Fruit fly (Drosophila melanogaster): ENCODE results near the gene CG12995.

The CG12995 gene

DNA sequence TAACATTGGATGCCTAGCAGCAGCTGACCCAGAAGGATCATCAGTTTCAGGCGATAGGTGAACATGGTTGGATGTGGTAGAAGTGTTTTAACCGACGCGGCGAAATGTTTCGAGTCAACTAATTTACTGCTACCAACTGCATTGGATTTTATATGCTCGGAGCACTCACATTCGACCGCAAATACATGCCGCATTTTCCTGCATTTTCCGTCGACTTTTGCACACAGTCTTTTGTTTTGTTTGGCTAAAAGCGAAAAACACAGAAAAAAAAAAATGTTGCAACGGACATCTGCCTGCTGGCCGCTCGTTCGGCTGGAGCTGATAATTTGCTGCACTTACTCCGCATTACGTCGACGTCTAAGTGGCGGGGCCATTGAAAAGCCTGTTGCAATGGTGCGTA, at the start of gene CG12995:
Gene CG12995, minus strand, starts transcription at position 101 of the 400 bp plus-strand sequence.
- TF ChIP-seq CG7045 (GFP tag; optimal IDR thresholded peaks at IDR 0.05) (no peak), CG5204 (GFP tag; optimal IDR thresholded peaks at IDR 0.05) (no peak), CG11617 (GFP tag; optimal IDR thresholded peaks at IDR 0.05) (no peak), Hr96 (GFP tag; optimal IDR thresholded peaks at IDR 0.05) (no peak), pad (GFP tag; optimal IDR thresholded peaks at IDR 0.05) (no peak), CG7101 (tag; optimal IDR thresholded peaks at IDR 0.05) (no peak), cic (GFP tag; optimal IDR thresholded peaks at IDR 0.05) (no peak), toe (GFP tag; optimal IDR thresholded peaks at IDR 0.05) (no peak), CG12768 (GFP tag; optimal IDR thresholded peaks at IDR 0.05) (no peak), Clk (GFP tag; optimal IDR thresholded peaks at IDR 0.05) (no peak), bab1 (GFP tag; optimal IDR thresholded peaks at IDR 0.05) (no peak), CG33017 (tag; optimal IDR thresholded peaks at IDR 0.05) (no peak), CG14711 (tag; optimal IDR thresholded peaks at IDR 0.05) (no peak), tj (GFP tag; optimal IDR thresholded peaks at IDR 0.05) (no peak), kay (GFP tag; ENCODE audit: borderline replicate concordance) (no peak)

DNA sequence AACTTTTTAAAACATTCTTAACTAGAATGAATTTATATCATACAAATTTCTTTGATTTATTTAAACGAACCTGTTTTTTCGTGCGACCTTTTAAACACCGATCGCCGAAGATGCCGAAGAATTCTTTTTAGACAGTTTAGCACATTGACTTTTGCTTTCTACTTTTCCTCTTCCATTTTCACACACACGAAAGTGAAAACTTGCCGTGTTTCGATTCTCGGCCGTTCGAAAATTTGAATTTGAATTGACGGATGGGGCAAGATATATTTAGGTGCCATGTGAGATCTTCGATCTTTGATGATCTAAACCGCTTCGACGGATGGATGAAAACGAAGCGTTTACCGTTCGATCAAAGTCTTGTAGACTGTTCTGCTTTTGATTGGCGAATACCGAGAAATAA, 45.9 kb upstream of the CG12995 start:
- TF ChIP-seq bab1 (GFP tag; optimal IDR thresholded peaks at IDR 0.05) (no peak), tj (GFP tag; optimal IDR thresholded peaks at IDR 0.05) (no peak), CG12768 (GFP tag; optimal IDR thresholded peaks at IDR 0.05) (no peak), pad (GFP tag; optimal IDR thresholded peaks at IDR 0.05) (no peak), Mnt (GFP tag; optimal IDR thresholded peaks at IDR 0.05) (no peak), CG14711 (tag; optimal IDR thresholded peaks at IDR 0.05) (no peak), CG5204 (GFP tag; optimal IDR thresholded peaks at IDR 0.05) (no peak), toe (GFP tag; optimal IDR thresholded peaks at IDR 0.05) (no peak), CG7101 (tag; optimal IDR thresholded peaks at IDR 0.05) (no peak)

DNA sequence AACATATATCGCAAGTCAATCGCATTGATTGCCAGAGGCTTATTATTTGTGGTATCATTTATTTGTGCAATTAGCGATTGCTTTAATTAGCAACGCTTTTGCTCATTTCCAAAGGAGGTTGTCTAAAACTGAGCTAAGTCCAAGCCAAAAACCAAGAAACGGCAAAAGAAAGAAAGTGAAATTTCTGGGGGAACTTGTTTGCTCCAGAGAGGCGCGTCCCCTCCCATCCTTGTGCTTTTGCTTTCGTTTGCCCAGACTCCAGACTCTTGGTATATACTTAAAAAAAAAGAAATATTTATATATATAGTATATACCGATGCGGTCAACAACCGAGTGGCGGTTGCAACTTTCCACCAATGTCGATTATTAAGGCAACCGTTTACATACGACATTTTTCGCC, 44.3 kb upstream of the CG12995 start:
- TF ChIP-seq CG5204 (GFP tag; optimal IDR thresholded peaks at IDR 0.05) (no peak), cic (GFP tag; optimal IDR thresholded peaks at IDR 0.05) (no peak), Hr96 (GFP tag; optimal IDR thresholded peaks at IDR 0.05) (no peak), ovo (GFP tag; optimal IDR thresholded peaks at IDR 0.05) (no peak), Mnt (GFP tag; optimal IDR thresholded peaks at IDR 0.05) (no peak), cnc (optimal IDR thresholded peaks at IDR 0.05) (no peak), kay (GFP tag; ENCODE audit: borderline replicate concordance) (no peak), bab1 (GFP tag; optimal IDR thresholded peaks at IDR 0.05) (no peak), CG7101 (tag; optimal IDR thresholded peaks at IDR 0.05) (no peak), Clk (GFP tag; optimal IDR thresholded peaks at IDR 0.05) (no peak), CG11617 (GFP tag; optimal IDR thresholded peaks at IDR 0.05) (no peak), CG12768 (GFP tag; optimal IDR thresholded peaks at IDR 0.05) (no peak), Crg-1 (GFP tag; optimal IDR thresholded peaks at IDR 0.05) (no peak)

DNA sequence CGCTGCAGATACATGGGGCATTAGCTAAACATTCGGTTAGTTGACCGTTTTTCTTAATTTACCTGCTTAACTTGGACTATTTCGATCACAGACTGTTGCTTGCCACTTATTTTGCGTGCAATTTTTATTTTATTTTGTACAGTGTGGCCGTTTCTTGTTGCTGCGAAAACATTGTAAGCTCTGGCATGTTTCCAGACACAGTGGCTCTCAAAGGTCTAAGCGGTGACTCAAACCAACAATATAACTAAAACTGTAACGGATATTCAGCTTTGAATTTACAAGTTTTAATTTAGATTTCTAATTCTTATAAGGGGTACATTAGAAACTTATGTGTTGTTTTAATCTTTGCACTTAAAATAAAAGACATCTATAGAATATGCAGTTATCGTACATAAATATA, 39.5 kb upstream of the CG12995 start, which contains the start of gene CG8675:
Gene CG8675, minus strand, starts transcription at position 177 of the 400 bp plus-strand sequence.
- TF ChIP-seq ovo (GFP tag; optimal IDR thresholded peaks at IDR 0.05) (no peak), Hr96 (GFP tag; optimal IDR thresholded peaks at IDR 0.05) (no peak), Mnt (GFP tag; optimal IDR thresholded peaks at IDR 0.05) (peak; percentile 41), CG7045 (GFP tag; optimal IDR thresholded peaks at IDR 0.05) (no peak), CG14711 (tag; optimal IDR thresholded peaks at IDR 0.05) (no peak)

DNA sequence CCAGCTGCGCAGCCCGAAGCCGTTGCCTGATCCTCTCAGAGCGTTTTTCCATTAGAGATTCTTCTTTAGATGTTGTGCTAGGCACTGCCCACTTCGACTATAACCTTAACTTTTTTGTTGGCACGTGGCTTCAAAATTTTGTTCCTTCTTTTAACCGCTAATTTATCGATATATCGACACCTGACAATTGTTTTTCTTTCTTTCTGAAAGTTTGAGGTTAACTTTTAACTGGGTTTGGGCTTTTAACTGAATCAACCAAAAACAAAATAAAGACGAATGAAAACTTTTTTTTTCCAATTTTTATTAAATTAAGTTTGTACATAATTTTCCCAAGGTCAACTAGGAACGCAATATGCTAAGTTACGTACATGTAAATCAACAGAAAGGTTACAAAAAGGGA, 37.1 kb upstream of the CG12995 start, which contains the start of gene CG42854:
Gene CG42854, minus strand, starts transcription at position 101 of the 400 bp plus-strand sequence.
- TF ChIP-seq cnc (optimal IDR thresholded peaks at IDR 0.05) (no peak), tj (GFP tag; optimal IDR thresholded peaks at IDR 0.05) (no peak), kay (GFP tag; ENCODE audit: borderline replicate concordance) (no peak), CG14711 (tag; optimal IDR thresholded peaks at IDR 0.05) (no peak), bab1 (GFP tag; optimal IDR thresholded peaks at IDR 0.05) (no peak), Clk (GFP tag; optimal IDR thresholded peaks at IDR 0.05) (no peak)

DNA sequence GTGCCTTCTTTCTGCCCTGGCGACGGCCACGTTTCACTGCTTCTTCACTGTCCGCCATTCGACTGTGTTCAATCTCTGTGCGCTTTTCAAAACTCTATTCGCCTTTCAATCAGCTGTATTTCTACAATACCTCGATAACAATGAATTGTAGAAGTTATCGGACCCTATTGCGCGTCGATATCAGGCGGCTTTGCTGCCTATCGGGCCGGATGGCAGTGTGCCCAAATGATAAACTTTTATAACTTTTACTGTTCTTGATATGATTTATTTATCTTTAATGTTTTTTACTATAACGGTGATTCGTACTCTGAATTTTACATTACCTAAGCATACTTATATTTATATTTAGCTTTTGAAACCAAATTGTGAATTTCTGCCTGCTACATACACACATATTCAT, 35.1 kb upstream of the CG12995 start, which contains the start of gene CG8915:
Gene CG8915, minus strand, starts transcription at position 148 of the 400 bp plus-strand sequence.
- TF ChIP-seq CG5204 (GFP tag; optimal IDR thresholded peaks at IDR 0.05): peak; percentile 2
- TF ChIP-seq cnc (optimal IDR thresholded peaks at IDR 0.05): no peak
- no peak for TF ChIP-seq toe (GFP tag; optimal IDR thresholded peaks at IDR 0.05)
- peak; percentile 42 for TF ChIP-seq bab1 (GFP tag; optimal IDR thresholded peaks at IDR 0.05)

DNA sequence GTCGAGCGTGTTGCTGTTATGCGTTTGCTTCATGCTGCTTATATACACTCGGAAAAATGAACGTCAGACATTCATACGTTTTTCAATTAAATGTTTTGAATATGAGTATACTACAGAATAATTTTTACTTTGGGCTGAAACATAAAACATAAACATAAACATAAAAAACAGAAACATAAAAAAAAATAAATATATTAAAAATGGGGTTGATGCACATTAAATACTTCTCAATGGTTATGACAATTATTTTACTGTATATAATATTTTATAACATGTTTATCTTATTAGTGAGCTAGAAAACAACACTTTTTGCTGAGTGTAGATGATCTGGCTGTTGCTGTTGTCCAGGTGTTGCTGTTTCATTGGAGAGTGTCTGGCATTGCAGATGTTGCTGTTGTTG, 27.6 kb upstream of the CG12995 start:
- TF ChIP-seq pad (GFP tag; optimal IDR thresholded peaks at IDR 0.05): no peak
- TF ChIP-seq CG14711 (tag; optimal IDR thresholded peaks at IDR 0.05): no peak

DNA sequence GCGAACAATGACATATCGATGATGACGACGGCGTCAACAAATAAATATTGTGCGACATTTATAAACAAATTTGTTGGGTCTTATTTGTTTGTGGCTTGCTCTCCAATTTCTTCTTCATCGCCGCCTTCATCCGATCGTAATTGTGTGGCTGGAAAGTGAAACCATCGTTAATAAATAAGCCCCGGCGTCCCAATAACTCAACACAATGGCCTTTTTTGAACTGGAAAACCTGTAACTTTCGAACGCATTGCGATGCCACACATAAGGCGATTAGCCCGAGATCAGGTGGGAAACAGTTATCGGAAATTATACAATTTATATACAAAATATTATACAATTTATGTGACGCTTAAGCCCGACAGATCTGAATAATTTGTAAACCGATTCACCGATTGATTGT, 26.7 kb upstream of the CG12995 start:
- TF ChIP-seq toe (GFP tag; optimal IDR thresholded peaks at IDR 0.05) (no peak), cnc (optimal IDR thresholded peaks at IDR 0.05) (no peak), CG12768 (GFP tag; optimal IDR thresholded peaks at IDR 0.05) (no peak)

All from whole organism, adult.